Fruit fly (Drosophila melanogaster): ENCODE data around the gene CG13084.

- no peak for TF ChIP-seq HLH106 (tag; optimal IDR thresholded peaks at IDR 0.05)
- TF ChIP-seq dmrt93B (GFP tag; optimal IDR thresholded peaks at IDR 0.05), result no peak
- TF ChIP-seq CrebA (GFP tag; optimal IDR thresholded peaks at IDR 0.05; ENCODE audit: borderline replicate concordance), result no peak
- TF ChIP-seq brk (GFP tag; optimal IDR thresholded peaks at IDR 0.05), result no peak
Observed at dm6 chr2L:19506323-19506722, 21.6 kb downstream of the CG13084 start.
